Worm (Caenorhabditis elegans): Measurements from ENCODE around the gene srlf-33.

DNA sequence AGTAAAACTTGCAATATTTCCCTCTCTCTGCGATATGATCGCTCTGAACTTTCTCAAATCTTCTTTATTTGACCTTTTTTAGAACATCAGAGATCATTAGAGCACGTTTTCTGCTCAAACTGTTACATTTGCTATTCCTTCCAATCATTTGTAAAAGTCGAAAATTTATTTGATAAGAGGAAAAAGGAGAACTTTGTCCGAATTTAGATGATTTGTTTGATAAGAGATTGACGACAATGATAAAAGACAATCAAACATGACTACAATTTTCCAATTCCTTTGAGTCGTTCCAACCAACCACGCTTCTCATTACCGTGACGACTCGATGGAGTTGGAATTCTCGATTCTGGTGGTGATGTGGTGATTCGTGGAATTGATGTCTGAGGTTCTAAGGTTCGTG, 7.4 kb downstream of the srlf-33 start:
- TF ChIP-seq F49E8.2 (tag; optimal IDR thresholded peaks at IDR 0.05; ENCODE audit: insufficient read depth), result no peak
- no peak for TF ChIP-seq ceh-100 (GFP tag; IDR thresholded peaks at IDR 0.05)
- no peak for TF ChIP-seq dpff-1 (tag; optimal IDR thresholded peaks at IDR 0.05)
- TF ChIP-seq lin-35 (GFP tag; optimal IDR thresholded peaks at IDR 0.05), result no peak
- no peak for TF ChIP-seq lsy-27 (tag; optimal IDR thresholded peaks at IDR 0.05; ENCODE audit: borderline replicate concordance, insufficient read depth)
